Worm (Caenorhabditis elegans): ENCODE results near the gene bgnt-1.4.

- no peak for TF ChIP-seq med-1 (GFP tag; optimal IDR thresholded peaks at IDR 0.05; ENCODE audit: insufficient read depth)
- TF ChIP-seq T22C8.4 (GFP tag; IDR thresholded peaks at IDR 0.05) = no peak
- TF ChIP-seq flt-1 (GFP tag; IDR thresholded peaks at IDR 0.05) = no peak
- TF ChIP-seq klf-2 (GFP tag; conservative IDR thresholded peaks at IDR 0.05) = no peak
- no peak for TF ChIP-seq ztf-29 (GFP tag; IDR thresholded peaks at IDR 0.05)
- TF ChIP-seq tab-1 (GFP tag; IDR thresholded peaks at IDR 0.05) = no peak
- TF ChIP-seq ref-1 (GFP tag; conservative IDR thresholded peaks at IDR 0.05) = no peak
- no peak for TF ChIP-seq ztf-23 (GFP tag; IDR thresholded peaks at IDR 0.05)
These were observed 27.1 kb downstream of the bgnt-1.4 start for ce11 chrV:4787836-4788235.

All from whole organism, midembryonic.